Worm (Caenorhabditis elegans): Measurements from ENCODE around the gene mex-1.

The mex-1 gene

ce11 chrII:11966602-11967001, 1.8 kb upstream of the mex-1 start, which contains the start of gene rab-7 (continued):
- no peak for TF ChIP-seq F44E2.7 (GFP tag; IDR thresholded peaks at IDR 0.05)
- TF ChIP-seq nhr-77 (tag; optimal IDR thresholded peaks at IDR 0.05): peak; percentile 8
- TF ChIP-seq fos-1 (tag; optimal IDR thresholded peaks at IDR 0.05): no peak
- TF ChIP-seq lin-38 (GFP tag; IDR thresholded peaks at IDR 0.05): peak; percentile 63
- TF ChIP-seq skn-1 (tag; optimal IDR thresholded peaks at IDR 0.05): no peak
- peak; percentile 95 for TF ChIP-seq aha-1 (tag)
- TF ChIP-seq zip-2 (tag; optimal IDR thresholded peaks at IDR 0.05): no peak
- TF ChIP-seq lir-3 (tag; optimal IDR thresholded peaks at IDR 0.05): no peak
- no peak for TF ChIP-seq lin-29 (GFP tag; IDR thresholded peaks at IDR 0.05)
- TF ChIP-seq mep-1 (tag; optimal IDR thresholded peaks at IDR 0.05): no peak
- no peak for TF ChIP-seq T20F7.1 (GFP tag; optimal IDR thresholded peaks at IDR 0.05)
- TF ChIP-seq zfp-3 (GFP tag; conservative IDR thresholded peaks at IDR 0.05): 0 out of 2 replicates have a peak, but pooled peaks have one; percentile 46
- TF ChIP-seq ama-1 (optimal IDR thresholded peaks at IDR 0.05): peak; percentile 86
- TF ChIP-seq ZK546.5 (tag; optimal IDR thresholded peaks at IDR 0.05): no peak
- TF ChIP-seq pqm-1 (tag; optimal IDR thresholded peaks at IDR 0.05): no peak
- no peak for TF ChIP-seq dmd-9 (GFP tag; IDR thresholded peaks at IDR 0.05)
- TF ChIP-seq ceh-62 (tag; optimal IDR thresholded peaks at IDR 0.05): no peak
- no peak for TF ChIP-seq nhr-25 (tag; optimal IDR thresholded peaks at IDR 0.05; ENCODE audit: borderline replicate concordance, insufficient read depth)
- TF ChIP-seq F10B5.3 (tag; optimal IDR thresholded peaks at IDR 0.05): no peak
- TF ChIP-seq zfp-2 (tag; optimal IDR thresholded peaks at IDR 0.05): no peak
- 0 out of 2 replicates have a peak, but pooled peaks have one; percentile 28 for TF ChIP-seq ctbp-1 (GFP tag; IDR thresholded peaks at IDR 0.05)
- TF ChIP-seq R02D3.7 (tag; optimal IDR thresholded peaks at IDR 0.05): no peak
- TF ChIP-seq arid-1 (GFP tag; conservative IDR thresholded peaks at IDR 0.05): no peak
- no peak for TF ChIP-seq nhr-48 (tag; optimal IDR thresholded peaks at IDR 0.05)
- TF ChIP-seq set-16 (GFP tag; IDR thresholded peaks at IDR 0.05): no peak
- TF ChIP-seq dmd-8 (GFP tag; IDR thresholded peaks at IDR 0.05): no peak
- TF ChIP-seq daf-19 (GFP tag; conservative IDR thresholded peaks at IDR 0.05): no peak
- TF ChIP-seq daf-16 (GFP tag; optimal IDR thresholded peaks at IDR 0.05): no peak
- TF ChIP-seq daf-16 (tag; optimal IDR thresholded peaks at IDR 0.05): peak; percentile 41
- 0 out of 2 replicates have a peak, but pooled peaks have one; percentile 6 for TF ChIP-seq D1046.2 (GFP tag; IDR thresholded peaks at IDR 0.05)
- no peak for TF ChIP-seq daf-12 (tag; optimal IDR thresholded peaks at IDR 0.05)
- TF ChIP-seq dve-1 (tag; optimal IDR thresholded peaks at IDR 0.05; ENCODE audit: insufficient read depth): peak; percentile 58
- TF ChIP-seq cey-2 (tag; optimal IDR thresholded peaks at IDR 0.05; ENCODE audit: borderline replicate concordance, insufficient read depth): no peak
- no peak for TF ChIP-seq ceh-20 (GFP tag; IDR thresholded peaks at IDR 0.05)
- no peak for TF ChIP-seq Y105C5A.15 (GFP tag; IDR thresholded peaks at IDR 0.05)
- TF ChIP-seq ceh-32 (tag; optimal IDR thresholded peaks at IDR 0.05; ENCODE audit: poor library complexity): no peak
- no peak for TF ChIP-seq mxl-2 (GFP tag; conservative IDR thresholded peaks at IDR 0.05)
- no peak for TF ChIP-seq rbr-2 (tag; optimal IDR thresholded peaks at IDR 0.05)
- no peak for TF ChIP-seq zag-1 (tag; optimal IDR thresholded peaks at IDR 0.05)
- TF ChIP-seq nhr-41 (GFP tag; IDR thresholded peaks at IDR 0.05): no peak
- no peak for TF ChIP-seq nhr-111 (GFP tag; optimal IDR thresholded peaks at IDR 0.05)
- TF ChIP-seq madf-9 (GFP tag; conservative IDR thresholded peaks at IDR 0.05): no peak
- TF ChIP-seq lsy-2 (tag; optimal IDR thresholded peaks at IDR 0.05): peak in 1 of 2 experiments; percentile 39
- no peak for TF ChIP-seq nhr-28 (tag; optimal IDR thresholded peaks at IDR 0.05)
- no peak for TF ChIP-seq nhr-11 (tag; optimal IDR thresholded peaks at IDR 0.05)

Measured in whole organism, L4 larva.